Worm (Caenorhabditis elegans) whole organism, L1 larva: ENCODE results near the gene unc-6.

Experiments
- C16A3.4 ChIP-seq: fragments of 150-350 bp; optimal IDR thresholded peaks from 2 replicates; lab custom pipeline; 2014; ENCODE audit warnings: missing biosample characterization, missing genetic modification characterization
- C34B4.2 ChIP-seq: sonication (generic microtip); optimal IDR thresholded peaks from 2 replicates; lab custom pipeline; 2017; ENCODE audit warnings: mild to moderate bottlenecking, missing genetic modification characterization, missing compliant biosample characterization
- aly-2 ChIP-seq: fragments of 150-350 bp; optimal IDR thresholded peaks from 2 replicates; lab custom pipeline; 2014; ENCODE audit warnings: missing biosample characterization, missing genetic modification characterization
- blmp-1 ChIP-seq: fragments of 150-350 bp; optimal IDR thresholded peaks from 2 replicates; lab custom pipeline; 2014; ENCODE audit warnings: missing biosample characterization, missing genetic modification characterization
- ceh-63 ChIP-seq: fragments of 200-800 bp; sonication (Bioruptor generic); optimal IDR thresholded peaks from 2 replicates; lab custom pipeline; 2018; ENCODE audit warnings: mild to moderate bottlenecking, missing genetic modification characterization, missing compliant biosample characterization
- dsc-1 ChIP-seq: sonication (generic microtip); optimal IDR thresholded peaks from 2 replicates; lab custom pipeline; 2016; ENCODE audit warnings: mild to moderate bottlenecking, missing genetic modification characterization, missing compliant biosample characterization
- elt-2 ChIP-seq: sonication (generic microtip); optimal IDR thresholded peaks from 2 replicates; lab custom pipeline; 2016; ENCODE audit warnings: missing genetic modification characterization, mild to moderate bottlenecking, inconsistent platforms, missing compliant biosample characterization, missing genetic modification reagents
- elt-3 ChIP-seq, 6 experiments: fragments of 150-350 bp in 1 of 6; sonication (generic microtip); optimal IDR thresholded peaks; 2 replicates each; lab custom pipeline; 2017 to 2018; ENCODE audit warnings: missing biosample characterization in 6 of 6, missing genetic modification characterization in 6 of 6, inconsistent platforms in 1 of 6
- ets-5 ChIP-seq: fragments of 200-800 bp; sonication (Bioruptor generic); IDR thresholded peaks from 2 replicates; pipeline ENCODE4 v1.3.6; 2022; ENCODE audit warnings: missing genetic modification characterization, missing compliant biosample characterization
- fkh-8 ChIP-seq: sonication (generic microtip); optimal IDR thresholded peaks from 2 replicates; lab custom pipeline; 2016; ENCODE audit warnings: mild to moderate bottlenecking, missing genetic modification characterization, missing compliant biosample characterization
- grh-1 ChIP-seq: fragments of 200-800 bp; sonication (Bioruptor generic); IDR thresholded peaks from 2 replicates; pipeline ENCODE4 v1.3.6; 2022; ENCODE audit warnings: missing genetic modification reagents, missing genetic modification characterization, missing compliant biosample characterization
- irx-1 ChIP-seq: sonication (generic microtip); optimal IDR thresholded peaks from 2 replicates; lab custom pipeline; 2016; ENCODE audit warnings: missing genetic modification characterization, missing compliant biosample characterization
- jun-1 ChIP-seq: fragments of 150-350 bp; optimal IDR thresholded peaks from 2 replicates; lab custom pipeline; 2014; ENCODE audit warnings: missing biosample characterization, missing genetic modification reagents, missing genetic modification characterization
- lin-14 ChIP-seq: fragments of 200-800 bp; sonication (Bioruptor generic); optimal IDR thresholded peaks from 2 replicates; lab custom pipeline; 2018; ENCODE audit warnings: mild to moderate bottlenecking, missing genetic modification characterization, moderate library complexity, missing compliant biosample characterization
- lin-35 ChIP-seq, 2 experiments: fragments of 150-350 bp; optimal IDR thresholded peaks; 2 replicates each; lab custom pipeline; 2014; ENCODE audit warnings: missing biosample characterization in 2 of 2, missing genetic modification characterization in 2 of 2, missing genetic modification reagents in 2 of 2
- lir-3 ChIP-seq: sonication (generic microtip); optimal IDR thresholded peaks from 2 replicates; lab custom pipeline; 2016; ENCODE audit warnings: mild to moderate bottlenecking, missing genetic modification characterization, moderate library complexity, missing compliant biosample characterization; ENCODE audit not compliant: poor library complexity
- lsy-2 ChIP-seq, 2 experiments: fragments of 150-350 bp; optimal IDR thresholded peaks; 2 replicates each; lab custom pipeline; 2014; ENCODE audit warnings: missing biosample characterization in 2 of 2, missing genetic modification characterization in 2 of 2
- nhr-237 ChIP-seq: fragments of 150-350 bp; optimal IDR thresholded peaks from 2 replicates; lab custom pipeline; 2014; ENCODE audit warnings: missing biosample characterization, missing genetic modification characterization
- nhr-47 ChIP-seq: sonication (generic microtip); optimal IDR thresholded peaks from 2 replicates; lab custom pipeline; 2016; ENCODE audit warnings: mild to moderate bottlenecking, missing genetic modification characterization, moderate library complexity, missing compliant biosample characterization
- nhr-71 ChIP-seq: sonication (generic microtip); optimal IDR thresholded peaks from 2 replicates; lab custom pipeline; 2016; ENCODE audit warnings: mild to moderate bottlenecking, missing genetic modification characterization, moderate library complexity, missing compliant biosample characterization
- nhr-85 ChIP-seq: sonication (generic microtip); peaks from one replicate; lab custom pipeline; 2016; ENCODE audit warnings: missing genetic modification characterization, inconsistent platforms, missing compliant biosample characterization
- nhr-90 ChIP-seq: sonication (generic microtip); optimal IDR thresholded peaks from 2 replicates; lab custom pipeline; 2016; ENCODE audit warnings: mild to moderate bottlenecking, missing genetic modification characterization, missing compliant biosample characterization; ENCODE audit not compliant: poor library complexity
- skn-1 ChIP-seq: fragments of 150-350 bp; optimal IDR thresholded peaks from 2 replicates; lab custom pipeline; 2014; ENCODE audit warnings: missing biosample characterization, missing genetic modification characterization
- sox-4 ChIP-seq: sonication (generic microtip); optimal IDR thresholded peaks from 2 replicates; lab custom pipeline; 2016; ENCODE audit warnings: missing genetic modification characterization, missing compliant biosample characterization
- sptf-1 ChIP-seq: fragments of 150-350 bp; optimal IDR thresholded peaks from 2 replicates; lab custom pipeline; 2014; ENCODE audit warnings: missing biosample characterization, missing genetic modification characterization
- tbx-2 ChIP-seq: sonication (generic microtip); optimal IDR thresholded peaks from 2 replicates; lab custom pipeline; 2016; ENCODE audit warnings: missing genetic modification characterization, missing compliant biosample characterization
- unc-86 ChIP-seq: sonication (generic microtip); optimal IDR thresholded peaks from 2 replicates; lab custom pipeline; 2016; ENCODE audit warnings: missing genetic modification characterization, missing compliant biosample characterization
- zip-4 ChIP-seq: fragments of 200-800 bp; sonication (Bioruptor generic); optimal IDR thresholded peaks from 2 replicates; lab custom pipeline; 2018; ENCODE audit warnings: mild to moderate bottlenecking, missing genetic modification characterization, moderate library complexity, missing compliant biosample characterization
- ztf-11 ChIP-seq, 2 experiments: sonication (generic microtip); optimal IDR thresholded peaks; 2 replicates each; lab custom pipeline; 2016 to 2017; ENCODE audit warnings: missing genetic modification characterization in 2 of 2, missing biosample characterization in 1 of 2, missing compliant biosample characterization in 1 of 2

unc-6 gene

ce11 chrX:6916150-6916549 is 26.7 kb downstream of the unc-6 start:
- TF ChIP-seq nhr-47 (tag; lab: Kevin White, UChicago) (peak; percentile 9), nhr-85 (tag; lab: Kevin White, UChicago) (peak; percentile 76), ceh-63 (no peak), ztf-11 (tag; optimal IDR thresholded peaks at IDR 0.05; lab: Kevin White, UChicago) (no peak), tbx-2 (tag; lab: Kevin White, UChicago) (peak; percentile 29), nhr-71 (tag; lab: Kevin White, UChicago) (peak; percentile 49), fkh-8 (tag; lab: Kevin White, UChicago) (peak; percentile 20), lin-14 (peak; percentile 69)

DNA sequence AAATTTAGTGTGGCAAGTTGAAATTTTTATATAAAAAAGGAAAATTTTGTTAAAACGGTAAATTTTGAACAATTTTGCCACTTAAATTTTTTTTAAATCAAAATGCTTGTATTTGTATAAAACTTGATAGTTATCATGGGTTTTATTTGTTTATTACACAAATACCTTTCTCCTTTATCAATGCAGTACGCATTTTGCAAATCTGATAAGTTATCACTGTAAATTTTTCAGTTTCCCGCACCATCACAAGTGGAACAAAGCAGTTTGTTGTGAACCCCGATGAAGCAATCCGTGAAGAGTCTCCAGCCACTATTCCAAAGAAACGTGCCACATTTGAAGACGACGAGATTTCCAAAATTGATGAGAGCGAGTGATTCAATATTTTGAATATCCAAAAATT is 30.7 kb downstream of the unc-6 start:
- TF ChIP-seq grh-1, result no peak
- TF ChIP-seq elt-2 (tag; lab: Kevin White, UChicago), result peak; percentile 63
- TF ChIP-seq, all 84 proteins: peak for 1

DNA sequence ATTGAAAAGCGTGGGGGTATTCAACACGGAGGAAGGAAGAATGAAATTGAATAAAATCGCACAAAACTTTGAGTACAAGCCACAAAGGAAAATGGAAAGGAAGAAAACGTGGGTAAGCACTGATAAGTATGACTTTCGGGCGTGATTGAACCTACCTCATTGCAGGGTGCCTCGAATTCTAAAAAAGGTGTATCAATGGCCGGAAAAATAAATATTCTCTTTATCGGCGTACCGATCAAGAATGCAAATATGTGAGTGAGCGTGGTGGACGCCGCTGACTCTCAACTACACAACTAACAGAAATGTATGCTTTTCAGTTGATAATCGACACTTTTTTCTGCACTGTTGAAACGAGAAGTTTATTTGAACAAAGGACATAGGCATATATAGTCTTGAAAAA is 35.0 kb downstream of the unc-6 start, which contains the start of gene otpl-3:
Gene otpl-3, minus strand, starts transcription at position 304 of the 400 bp plus-strand sequence.
- TF ChIP-seq elt-2 (tag; lab: Kevin White, UChicago), result peak; percentile 81
- TF ChIP-seq aly-2 (tag; lab: Kevin White, UChicago), result no peak
- TF ChIP-seq lin-14, result peak; percentile 33
- TF ChIP-seq lin-35 (GFP tag; optimal IDR thresholded peaks at IDR 0.05; lab: Kevin White, UChicago), result peak in 1 of 2 experiments; percentile 14
- TF ChIP-seq jun-1, result peak; percentile 20
- TF ChIP-seq C34B4.2 (tag; lab: Kevin White, UChicago), result no peak

DNA sequence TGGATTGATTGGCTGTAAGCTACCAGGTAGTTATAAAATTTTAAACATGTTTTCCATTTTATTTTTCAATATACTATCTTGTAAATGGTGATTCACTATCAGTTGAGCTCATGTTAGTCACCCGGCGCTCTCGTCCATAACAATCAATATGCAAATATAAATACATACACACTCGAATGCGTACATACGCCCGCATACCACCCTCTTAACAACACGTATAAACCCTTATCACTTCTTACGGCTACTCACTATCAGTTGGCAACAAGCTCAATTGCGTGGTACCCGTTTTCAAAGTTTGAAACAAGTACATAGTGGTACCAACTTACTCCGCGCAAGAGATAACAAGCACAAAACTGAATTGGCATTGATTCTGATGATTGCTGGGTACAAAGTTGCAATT is 37.5 kb downstream of the unc-6 start:
- TF ChIP-seq nhr-90 (tag; lab: Kevin White, UChicago) (no peak), lin-14 (peak; percentile 2), elt-2 (tag; lab: Kevin White, UChicago) (peak; percentile 68)
- TF ChIP-seq, all 84 proteins: peak for 2

DNA sequence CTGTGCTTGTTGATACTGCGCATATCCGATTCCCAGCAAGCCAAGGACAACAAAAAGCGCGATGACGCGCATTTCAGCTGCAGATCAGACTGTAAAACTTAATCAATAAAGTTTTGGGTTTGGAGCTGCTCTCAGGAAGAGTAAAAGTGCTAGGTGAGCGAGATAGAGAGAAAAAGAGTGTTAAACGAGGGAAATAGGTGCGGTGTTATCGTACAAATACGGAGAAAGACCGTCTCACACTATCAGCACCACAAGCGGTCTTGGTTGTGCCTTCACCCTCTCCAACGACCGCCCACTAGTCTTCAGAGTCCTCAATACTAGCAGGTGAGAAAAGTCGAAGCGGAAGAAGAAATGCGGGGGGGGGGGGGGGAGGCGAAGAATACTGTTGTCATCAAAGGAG is 39.1 kb downstream of the unc-6 start, which contains the start of gene F14B8.5:
Gene F14B8.5, minus strand, starts transcription at position 127 of the 400 bp plus-strand sequence.
- TF ChIP-seq skn-1 (tag; lab: Kevin White, UChicago), result no peak
- no peak for TF ChIP-seq ets-5 (GFP tag; lab: Robert Waterston, UW)
- peak; percentile 33 for TF ChIP-seq nhr-85 (tag; lab: Kevin White, UChicago)
- TF ChIP-seq unc-86 (tag; lab: Kevin White, UChicago), result no peak
- TF ChIP-seq jun-1, result no peak
- TF ChIP-seq nhr-90 (tag; lab: Kevin White, UChicago), result no peak
- no peak for TF ChIP-seq dsc-1 (tag; lab: Kevin White, UChicago)
- no peak for TF ChIP-seq zip-4 (GFP tag; lab: Kevin White, UChicago)
- TF ChIP-seq sptf-1 (tag; lab: Kevin White, UChicago), result no peak
- TF ChIP-seq elt-2 (tag; lab: Kevin White, UChicago), result peak; percentile 48
- TF ChIP-seq lin-35 (GFP tag; optimal IDR thresholded peaks at IDR 0.05; lab: Kevin White, UChicago), result no peak
- no peak for TF ChIP-seq lsy-2 (tag; optimal IDR thresholded peaks at IDR 0.05; lab: Kevin White, UChicago)
- no peak for TF ChIP-seq C16A3.4 (tag; lab: Kevin White, UChicago)
- TF ChIP-seq sox-4, result no peak
- TF ChIP-seq ceh-63, result no peak
- no peak for TF ChIP-seq lir-3 (tag; lab: Kevin White, UChicago)

- no peak for TF ChIP-seq nhr-237
- TF ChIP-seq irx-1, result no peak
- no peak for TF ChIP-seq elt-3 (tag; optimal IDR thresholded peaks at IDR 0.05; lab: Kevin White, UChicago)
- peak; percentile 68 for TF ChIP-seq elt-2 (tag; lab: Kevin White, UChicago)
- TF ChIP-seq ets-5 (GFP tag; lab: Robert Waterston, UW), result no peak
- peak in 1 of 2 experiments; percentile 33 for TF ChIP-seq lin-35 (GFP tag; optimal IDR thresholded peaks at IDR 0.05; lab: Kevin White, UChicago)
- TF ChIP-seq blmp-1, result peak; percentile 18
Measured at ce11 chrX:6932134-6932533, 42.7 kb downstream of the unc-6 start, which contains the start of gene F14B8.6. Gene F14B8.6, minus strand, starts transcription at chrX:6932425.
